Fruit fly (Drosophila melanogaster): ENCODE data around the gene CG9254.

- TF ChIP-seq Rel (GFP tag; optimal IDR thresholded peaks at IDR 0.05) (no peak), Rel (tag; optimal IDR thresholded peaks at IDR 0.05) (no peak), tai (GFP tag; optimal IDR thresholded peaks at IDR 0.05) (no peak)
Measured at dm6 chr2L:13570016-13570415, 27.0 kb downstream of the CG9254 start.
